Fruit fly (Drosophila melanogaster) whole organism, wandering third instar larva: ENCODE results near the gene ninaA.
A peak's percentile ranks its signal among the peaks of the same experiment; 100 is the strongest.

Experiments used
- CG9705 ChIP-seq: fragments of 200-800 bp; sonication (Bioruptor generic); optimal IDR thresholded peaks from 2 replicates; lab custom pipeline; 2018; ENCODE audit warnings: missing biosample characterization, mild to moderate bottlenecking, missing genetic modification characterization
- Dif ChIP-seq: fragments of 200-275, 200-300 bp; sonication (Bioruptor generic); optimal IDR thresholded peaks from 2 replicates; lab custom pipeline; 2018; ENCODE audit warnings: missing biosample characterization, missing genetic modification characterization; ENCODE audit not compliant: partially characterized antibody
- Hr78 ChIP-seq: fragments of >200 bp; optimal IDR thresholded peaks from 2 replicates; lab custom pipeline; 2017; ENCODE audit warnings: missing biosample characterization, missing genetic modification characterization
- fru ChIP-seq: fragments of 200-800 bp; sonication (Bioruptor generic); optimal IDR thresholded peaks from 3 replicates; lab custom pipeline; 2016; ENCODE audit warnings: missing biosample characterization, mild to moderate bottlenecking, missing genetic modification characterization
- pan ChIP-seq: fragments of >200 bp; optimal IDR thresholded peaks from 2 replicates; lab custom pipeline; 2017

- TF ChIP-seq CG9705 (GFP tag; lab: Kevin White, UChicago) (no peak), Dif (GFP tag; lab: Kevin White, UChicago) (peak; percentile 82), Hr78 (GFP tag; lab: Kevin White, UChicago) (no peak), pan (lab: Kevin White, UChicago) (no peak), fru (GFP tag; lab: Kevin White, UChicago) (peak; percentile 68)
These were observed 9.1 kb upstream of the ninaA start, which contains the start of gene aru for dm6 chr2L:867899-868605.
